Fruit fly (Drosophila melanogaster): ENCODE data around the gene loh.

DNA sequence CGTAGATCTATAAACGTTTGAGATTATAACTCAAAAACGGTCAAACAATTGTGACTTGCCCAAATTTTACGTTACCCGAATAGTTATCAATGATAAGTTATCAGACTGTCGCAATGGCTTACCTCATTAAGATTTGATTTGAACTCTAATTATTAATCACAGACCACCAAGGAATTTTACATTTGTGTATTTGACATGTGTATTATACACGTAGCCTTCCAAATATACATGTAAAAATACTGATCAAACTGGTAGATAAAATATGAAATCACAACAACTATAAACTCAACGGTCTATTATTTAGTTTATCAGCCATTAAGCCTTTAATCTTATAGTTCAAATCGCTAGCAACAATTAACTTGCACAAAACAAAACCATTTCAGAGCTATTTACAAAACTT, 48.9 kb upstream of the loh start:
- TF ChIP-seq pad (GFP tag; optimal IDR thresholded peaks at IDR 0.05) (no peak), toe (GFP tag; optimal IDR thresholded peaks at IDR 0.05) (no peak), CG1620 (GFP tag; optimal IDR thresholded peaks at IDR 0.05) (no peak), CG7045 (GFP tag; optimal IDR thresholded peaks at IDR 0.05) (no peak), Hr96 (GFP tag; optimal IDR thresholded peaks at IDR 0.05) (no peak), CG5204 (GFP tag; optimal IDR thresholded peaks at IDR 0.05) (no peak)

All from whole organism, adult.